Worm (Caenorhabditis elegans): ENCODE results near the gene aex-2.

DNA sequence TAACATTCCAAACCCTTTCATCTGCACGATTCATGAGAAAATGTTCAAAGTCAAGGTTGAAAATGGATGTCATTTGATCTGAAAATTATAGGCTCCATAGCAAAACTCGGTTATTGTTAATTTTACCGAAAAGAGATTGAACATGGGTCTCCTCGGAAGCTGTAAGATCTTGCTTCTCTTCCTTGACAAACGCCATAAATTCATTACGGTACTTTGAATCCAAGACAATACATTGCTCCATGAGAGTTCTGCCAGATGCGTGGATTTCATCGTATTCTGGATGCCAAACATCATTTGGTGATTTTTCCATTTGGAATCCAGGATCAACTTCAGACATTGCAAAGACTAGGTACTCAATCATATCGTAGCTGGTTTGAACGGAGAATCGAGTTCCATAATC is 13.0 kb upstream of the aex-2 start:
- no peak for TF ChIP-seq unc-130 (tag; optimal IDR thresholded peaks at IDR 0.05)
- TF ChIP-seq blmp-1 (tag; optimal IDR thresholded peaks at IDR 0.05): no peak
- TF ChIP-seq lin-13 (GFP tag; optimal IDR thresholded peaks at IDR 0.05): no peak
- no peak for TF ChIP-seq unc-62 (GFP tag; optimal IDR thresholded peaks at IDR 0.05)
- no peak for TF ChIP-seq tbx-2 (tag; optimal IDR thresholded peaks at IDR 0.05)
- TF ChIP-seq aha-1 (tag; optimal IDR thresholded peaks at IDR 0.05): no peak
- TF ChIP-seq lir-3 (tag; optimal IDR thresholded peaks at IDR 0.05; ENCODE audit: poor library complexity): no peak
- no peak for TF ChIP-seq egl-27 (tag; optimal IDR thresholded peaks at IDR 0.05)
- TF ChIP-seq nhr-11 (tag; optimal IDR thresholded peaks at IDR 0.05): no peak
